Worm (Caenorhabditis elegans) whole organism, L3 larva: ENCODE data around the gene F31F6.1.

ENCODE experiments used
- ceh-82 ChIP-seq: fragments of 150-350 bp; optimal IDR thresholded peaks from 2 replicates; lab custom pipeline; 2014; ENCODE audit warnings: missing biosample characterization, missing genetic modification characterization
- daf-12 ChIP-seq: fragments of 150-350 bp; optimal IDR thresholded peaks from 2 replicates; lab custom pipeline; 2014; ENCODE audit warnings: missing biosample characterization, missing genetic modification reagents, missing genetic modification characterization
- nhr-23 ChIP-seq: fragments of 150-350 bp; optimal IDR thresholded peaks from 2 replicates; lab custom pipeline; 2014; ENCODE audit warnings: missing biosample characterization, missing genetic modification reagents, missing genetic modification characterization
- nhr-28 ChIP-seq: fragments of 150-350 bp; optimal IDR thresholded peaks from 2 replicates; lab custom pipeline; 2014; ENCODE audit warnings: missing biosample characterization, missing genetic modification characterization
- pqm-1 ChIP-seq: fragments of 150-350 bp; optimal IDR thresholded peaks from 2 replicates; lab custom pipeline; 2017; ENCODE audit warnings: missing biosample characterization, missing genetic modification characterization, inconsistent platforms
- skn-1 ChIP-seq: fragments of 150-350 bp; optimal IDR thresholded peaks from 2 replicates; lab custom pipeline; 2014; ENCODE audit warnings: missing biosample characterization, missing genetic modification characterization
- snpc-4 ChIP-seq: fragments of 150-350 bp; optimal IDR thresholded peaks from 2 replicates; lab custom pipeline; 2014; ENCODE audit warnings: missing biosample characterization, missing genetic modification characterization
- unc-62 ChIP-seq: fragments of 150-350 bp; sonication (generic microtip); optimal IDR thresholded peaks from 4 replicates; lab custom pipeline; 2014; ENCODE audit warnings: missing biosample characterization, missing genetic modification reagents, missing genetic modification characterization
- zag-1 ChIP-seq: fragments of 150-350 bp; optimal IDR thresholded peaks from 2 replicates; lab custom pipeline; 2014; ENCODE audit warnings: missing biosample characterization, missing genetic modification characterization

ce11 chrX:14851904-14852303, 16.2 kb downstream of the F31F6.1 start:
- TF ChIP-seq ceh-82 (tag; lab: Kevin White, UChicago) (no peak), pqm-1 (tag; lab: Kevin White, UChicago) (no peak), snpc-4 (tag; lab: Kevin White, UChicago) (no peak), unc-62 (GFP tag; lab: Kevin White, UChicago) (no peak), skn-1 (tag; lab: Kevin White, UChicago) (no peak), daf-12 (tag; lab: Kevin White, UChicago) (no peak), nhr-23 (no peak), nhr-28 (tag; lab: Kevin White, UChicago) (no peak), zag-1 (tag; lab: Kevin White, UChicago) (no peak)
